Worm (Caenorhabditis elegans) whole organism, L2 larva: ENCODE results near the gene cyp-14A4.
A peak's percentile ranks its signal among the peaks of the same experiment; 100 is the strongest.

Source experiments
- C34F6.9 ChIP-seq: fragments of 150-350 bp; optimal IDR thresholded peaks from 2 replicates; lab custom pipeline; 2014; ENCODE audit warnings: missing biosample characterization, missing genetic modification characterization
- F13H6.1 ChIP-seq: sonication (generic microtip); optimal IDR thresholded peaks from 2 replicates; lab custom pipeline; 2016; ENCODE audit warnings: missing genetic modification characterization, missing compliant biosample characterization
- R02D3.7 ChIP-seq: fragments of 150-350 bp; optimal IDR thresholded peaks from 2 replicates; lab custom pipeline; 2014; ENCODE audit warnings: missing biosample characterization, missing genetic modification characterization
- ZK546.5 ChIP-seq: sonication (generic microtip); optimal IDR thresholded peaks from 2 replicates; lab custom pipeline; 2017; ENCODE audit warnings: missing biosample characterization, missing genetic modification characterization
- alr-1 ChIP-seq: fragments of 150-350 bp; optimal IDR thresholded peaks from 2 replicates; lab custom pipeline; 2014; ENCODE audit warnings: missing biosample characterization, missing genetic modification characterization
- aly-2 ChIP-seq: fragments of 150-350 bp; optimal IDR thresholded peaks from 2 replicates; lab custom pipeline; 2014; ENCODE audit warnings: missing biosample characterization, missing genetic modification characterization
- ama-1 ChIP-seq: fragments of 150-350 bp; optimal IDR thresholded peaks from 2 replicates; lab custom pipeline; 2018; ENCODE audit warnings: inconsistent platforms
- blmp-1 ChIP-seq: sonication (generic microtip); optimal IDR thresholded peaks from 2 replicates; lab custom pipeline; 2017; ENCODE audit warnings: missing genetic modification characterization, mild to moderate bottlenecking, missing compliant biosample characterization, antibody characterized with exemption, moderate library complexity; ENCODE audit not compliant: insufficient read depth
- crh-2 ChIP-seq: sonication (generic microtip); optimal IDR thresholded peaks from 2 replicates; lab custom pipeline; 2017; ENCODE audit warnings: missing biosample characterization, missing genetic modification characterization
- dmd-4 ChIP-seq: sonication (generic microtip); optimal IDR thresholded peaks from 2 replicates; lab custom pipeline; 2017; ENCODE audit warnings: missing biosample characterization, missing genetic modification characterization
- egl-27 ChIP-seq: sonication (generic microtip); optimal IDR thresholded peaks from 3 replicates; lab custom pipeline; 2017; ENCODE audit warnings: missing biosample characterization, missing genetic modification reagents, missing genetic modification characterization
- fos-1 ChIP-seq: fragments of 150-350 bp; optimal IDR thresholded peaks from 2 replicates; lab custom pipeline; 2014; ENCODE audit warnings: missing biosample characterization, missing genetic modification characterization
- lin-11 ChIP-seq: fragments of 150-350 bp; sonication (generic microtip); optimal IDR thresholded peaks from 2 replicates; lab custom pipeline; 2014; ENCODE audit warnings: missing biosample characterization, missing genetic modification characterization, inconsistent platforms, mixed read lengths
- lsy-2 ChIP-seq, 2 experiments: fragments of 150-350 bp in 1 of 2; sonication (generic microtip) in 1 of 2; optimal IDR thresholded peaks; 2 replicates each; lab custom pipeline; 2014 to 2017; ENCODE audit warnings: missing biosample characterization in 2 of 2, missing genetic modification characterization in 2 of 2
- mbf-1 ChIP-seq: sonication (generic microtip); optimal IDR thresholded peaks from 2 replicates; lab custom pipeline; 2017; ENCODE audit warnings: missing biosample characterization, missing genetic modification characterization
- nhr-10 ChIP-seq: sonication (generic microtip); optimal IDR thresholded peaks from 2 replicates; lab custom pipeline; 2017; ENCODE audit warnings: missing biosample characterization, missing genetic modification characterization
- nhr-11 ChIP-seq: fragments of 150-350 bp; optimal IDR thresholded peaks from 2 replicates; lab custom pipeline; 2014; ENCODE audit warnings: missing biosample characterization, missing genetic modification characterization
- nhr-129 ChIP-seq: fragments of 150-350 bp; optimal IDR thresholded peaks from 2 replicates; lab custom pipeline; 2014; ENCODE audit warnings: missing biosample characterization, missing genetic modification characterization
- nhr-21 ChIP-seq: fragments of 150-350 bp; optimal IDR thresholded peaks from 2 replicates; lab custom pipeline; 2014; ENCODE audit warnings: missing biosample characterization, missing genetic modification characterization
- nhr-23 ChIP-seq: fragments of 150-350 bp; optimal IDR thresholded peaks from 2 replicates; lab custom pipeline; 2014; ENCODE audit warnings: missing biosample characterization, missing genetic modification reagents, missing genetic modification characterization
- nhr-25 ChIP-seq: fragments of 150-350 bp; sonication (generic microtip); optimal IDR thresholded peaks from 3 replicates; lab custom pipeline; 2014; ENCODE audit warnings: missing biosample characterization, missing genetic modification characterization
- nhr-6 ChIP-seq: fragments of 150-350 bp; optimal IDR thresholded peaks from 2 replicates; lab custom pipeline; 2014; ENCODE audit warnings: missing biosample characterization, missing genetic modification characterization
- nhr-77 ChIP-seq: fragments of 150-350 bp; optimal IDR thresholded peaks from 2 replicates; lab custom pipeline; 2014; ENCODE audit warnings: missing biosample characterization, missing genetic modification characterization
- peb-1 ChIP-seq: fragments of 150-350 bp; optimal IDR thresholded peaks from 2 replicates; lab custom pipeline; 2014; ENCODE audit warnings: missing biosample characterization, missing genetic modification characterization
- sem-4 ChIP-seq: fragments of 150-350 bp; optimal IDR thresholded peaks from 2 replicates; lab custom pipeline; 2014; ENCODE audit warnings: missing biosample characterization, missing genetic modification reagents, missing genetic modification characterization
- sma-3 ChIP-seq: sonication (generic microtip); optimal IDR thresholded peaks from 2 replicates; lab custom pipeline; 2016; ENCODE audit warnings: missing genetic modification reagents, missing genetic modification characterization, missing compliant biosample characterization
- sma-9 ChIP-seq, 2 experiments: fragments of 150-350 bp in 1 of 2; sonication (generic microtip) in 1 of 2; optimal IDR thresholded peaks; 2 replicates each; lab custom pipeline; 2014 to 2016; ENCODE audit warnings: missing genetic modification characterization in 2 of 2, mild to moderate bottlenecking in 1 of 2, missing biosample characterization in 1 of 2, missing compliant biosample characterization in 1 of 2, missing genetic modification reagents in 1 of 2, moderate library complexity in 1 of 2
- snpc-4 ChIP-seq: fragments of 150-350 bp; optimal IDR thresholded peaks from 2 replicates; lab custom pipeline; 2014; ENCODE audit warnings: missing biosample characterization, missing genetic modification characterization
- unc-39 ChIP-seq: fragments of 150-350 bp; optimal IDR thresholded peaks from 2 replicates; lab custom pipeline; 2014; ENCODE audit warnings: missing biosample characterization, missing genetic modification characterization
- unc-55 ChIP-seq: fragments of 150-350 bp; sonication (generic microtip); optimal IDR thresholded peaks from 3 replicates; lab custom pipeline; 2014; ENCODE audit warnings: missing biosample characterization, missing genetic modification reagents, missing genetic modification characterization
- unc-62 ChIP-seq: fragments of 150-350 bp; optimal IDR thresholded peaks from 2 replicates; lab custom pipeline; 2014; ENCODE audit warnings: missing biosample characterization, missing genetic modification reagents, missing genetic modification characterization
- zag-1 ChIP-seq: fragments of 150-350 bp; optimal IDR thresholded peaks from 2 replicates; lab custom pipeline; 2014; ENCODE audit warnings: missing biosample characterization, missing genetic modification characterization
- ztf-11 ChIP-seq: sonication (generic microtip); optimal IDR thresholded peaks from 2 replicates; lab custom pipeline; 2017; ENCODE audit warnings: missing biosample characterization, missing genetic modification characterization
- ztf-4 ChIP-seq: fragments of 150-350 bp; optimal IDR thresholded peaks from 2 replicates; lab custom pipeline; 2014; ENCODE audit warnings: missing biosample characterization, missing genetic modification characterization

The cyp-14A4 gene

ce11 chrX:13323697-13324096 is 39.7 kb upstream of the cyp-14A4 start:
- TF ChIP-seq ama-1 = no peak
- no peak for TF ChIP-seq unc-39 (tag; lab: Kevin White, UChicago)
- no peak for TF ChIP-seq nhr-11 (tag; lab: Kevin White, UChicago)
- TF ChIP-seq ztf-11 (tag; lab: Kevin White, UChicago) = no peak
- TF ChIP-seq unc-62 = no peak
- TF ChIP-seq egl-27 = no peak
- no peak for TF ChIP-seq sem-4 (tag; lab: Kevin White, UChicago)
- TF ChIP-seq nhr-129 = no peak
- TF ChIP-seq blmp-1 (tag; lab: Kevin White, UChicago) = no peak
- no peak for TF ChIP-seq ZK546.5 (tag; lab: Kevin White, UChicago)
- TF ChIP-seq nhr-77 (tag; lab: Kevin White, UChicago) = no peak
- TF ChIP-seq mbf-1 (tag; lab: Kevin White, UChicago) = no peak
- TF ChIP-seq alr-1 = no peak
- no peak for TF ChIP-seq peb-1
- no peak for TF ChIP-seq zag-1 (tag; lab: Kevin White, UChicago)
- TF ChIP-seq nhr-10 (tag; lab: Kevin White, UChicago) = no peak
- TF ChIP-seq C34F6.9 (tag; lab: Kevin White, UChicago) = no peak
- TF ChIP-seq R02D3.7 (tag; lab: Kevin White, UChicago) = no peak
- no peak for TF ChIP-seq nhr-23 (tag; lab: Kevin White, UChicago)
- TF ChIP-seq, all 48 proteins: peak for 0

DNA sequence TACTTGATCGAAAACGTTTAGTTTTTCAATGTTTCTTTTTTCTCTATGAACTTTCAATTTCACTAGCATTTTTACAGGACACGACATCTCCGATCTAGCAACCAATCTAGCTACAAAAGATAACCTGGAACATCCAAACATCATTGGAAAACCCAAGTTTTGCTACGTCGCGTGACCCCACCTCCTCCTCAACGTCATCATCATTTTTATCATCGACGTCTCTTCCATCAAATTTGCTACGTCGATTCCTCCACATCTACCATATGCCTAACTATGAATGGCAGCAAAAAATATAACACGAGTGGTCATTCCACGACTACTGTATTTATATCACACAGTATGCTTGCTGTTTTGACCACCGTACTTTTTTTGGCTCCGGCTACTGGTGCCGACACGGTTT is 38.9 kb upstream of the cyp-14A4 start, which contains the start of gene F46G10.2:
Gene F46G10.2 (plus strand): TSS at position 78 of the 400 bp plus-strand sequence.
- no peak for TF ChIP-seq sem-4 (tag; lab: Kevin White, UChicago)
- TF ChIP-seq nhr-21 (tag; lab: Kevin White, UChicago) = peak; percentile 11
- peak; percentile 21 for TF ChIP-seq blmp-1 (tag; lab: Kevin White, UChicago)
- no peak for TF ChIP-seq alr-1
- TF ChIP-seq snpc-4 (tag; lab: Kevin White, UChicago) = no peak

DNA sequence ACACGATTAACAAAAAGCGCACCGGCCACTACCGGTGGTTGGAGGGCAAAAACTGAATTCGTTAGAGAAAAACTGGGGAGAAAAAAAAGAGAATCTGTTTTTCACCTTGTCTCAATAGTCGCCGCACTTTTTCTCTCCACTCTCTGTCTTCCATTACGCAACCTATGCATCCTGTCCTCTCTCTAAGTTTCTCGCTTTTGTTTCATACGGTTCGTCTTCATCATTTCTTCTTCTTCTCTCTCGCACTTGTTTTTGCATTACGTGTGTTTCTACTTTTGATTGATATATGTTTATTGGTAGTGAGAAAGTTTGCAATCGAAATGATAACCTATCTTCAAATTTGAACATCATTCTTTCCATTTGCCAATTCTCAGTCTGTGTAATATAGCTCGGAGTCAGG is 36.6 kb upstream of the cyp-14A4 start:
- no peak for TF ChIP-seq ztf-4
- peak; percentile 62 for TF ChIP-seq nhr-21 (tag; lab: Kevin White, UChicago)
- no peak for TF ChIP-seq snpc-4 (tag; lab: Kevin White, UChicago)
- peak; percentile 47 for TF ChIP-seq unc-55 (GFP tag; lab: Kevin White, UChicago)
- TF ChIP-seq nhr-129 = peak; percentile 68
- TF ChIP-seq sem-4 (tag; lab: Kevin White, UChicago) = peak; percentile 57
- TF ChIP-seq sma-9 (GFP tag; optimal IDR thresholded peaks at IDR 0.05; lab: Kevin White, UChicago) = peak; percentile 76
- TF ChIP-seq sma-9 (tag; optimal IDR thresholded peaks at IDR 0.05; lab: Kevin White, UChicago) = no peak
- no peak for TF ChIP-seq aly-2 (tag; lab: Kevin White, UChicago)
- TF ChIP-seq nhr-25 (tag; lab: Kevin White, UChicago) = peak; percentile 76
- TF ChIP-seq blmp-1 (tag; lab: Kevin White, UChicago) = peak; percentile 91
- peak; percentile 25 for TF ChIP-seq nhr-6
- no peak for TF ChIP-seq nhr-11 (tag; lab: Kevin White, UChicago)
- peak in 1 of 2 experiments; percentile 34 for TF ChIP-seq lsy-2 (tag; optimal IDR thresholded peaks at IDR 0.05; lab: Kevin White, UChicago)
- TF ChIP-seq dmd-4 = no peak
- peak; percentile 82 for TF ChIP-seq fos-1 (tag; lab: Kevin White, UChicago)
- TF ChIP-seq lin-11 (tag; lab: Kevin White, UChicago) = no peak
- TF ChIP-seq F13H6.1 (tag; lab: Kevin White, UChicago) = peak; percentile 30
- no peak for TF ChIP-seq egl-27
- TF ChIP-seq ZK546.5 (tag; lab: Kevin White, UChicago) = no peak
- peak; percentile 50 for TF ChIP-seq sma-3 (GFP tag; lab: Kevin White, UChicago)
- peak; percentile 66 for TF ChIP-seq crh-2 (tag; lab: Kevin White, UChicago)
- peak; percentile 35 for TF ChIP-seq C34F6.9 (tag; lab: Kevin White, UChicago)
- no peak for TF ChIP-seq R02D3.7 (tag; lab: Kevin White, UChicago)

DNA sequence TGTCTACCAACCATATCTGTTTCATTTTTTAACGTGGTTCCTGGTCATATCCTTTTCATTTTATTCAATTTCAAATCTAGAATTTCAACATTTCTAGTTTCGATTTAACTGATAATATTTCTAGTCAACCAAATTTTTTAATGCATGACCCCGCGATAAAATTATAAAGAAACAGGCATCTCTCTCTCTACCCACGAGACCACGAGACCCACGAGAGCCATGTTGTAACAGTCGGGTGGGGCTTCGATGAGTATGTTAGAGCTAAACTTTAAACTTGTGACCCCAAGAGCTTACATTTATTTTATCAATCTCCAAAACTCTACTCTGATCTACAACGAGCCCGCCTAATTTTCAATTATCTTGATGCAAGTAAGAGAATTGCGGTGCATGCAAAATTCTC is 34.3 kb upstream of the cyp-14A4 start:
- TF ChIP-seq sma-9 (GFP tag; optimal IDR thresholded peaks at IDR 0.05; lab: Kevin White, UChicago) (peak; percentile 1), sma-9 (tag; optimal IDR thresholded peaks at IDR 0.05; lab: Kevin White, UChicago) (no peak), ztf-11 (tag; lab: Kevin White, UChicago) (no peak), nhr-129 (peak; percentile 27)
